Worm (Caenorhabditis elegans) whole organism, young adult: ENCODE measurements around the gene ZK994.6.

Source experiments
- B0261.1 ChIP-seq: sonication (generic microtip); optimal IDR thresholded peaks from 2 replicates; lab custom pipeline; 2016; ENCODE audit warnings: mild to moderate bottlenecking, missing genetic modification characterization, moderate library complexity, missing compliant biosample characterization
- D2030.7 ChIP-seq: fragments of 200-800 bp; sonication (Bioruptor generic); IDR thresholded peaks from 2 replicates; pipeline ENCODE4 v1.3.6; 2022; ENCODE audit warnings: missing genetic modification reagents, missing genetic modification characterization, missing compliant biosample characterization
- F23B12.7 ChIP-seq: sonication (generic microtip); optimal IDR thresholded peaks from 2 replicates; lab custom pipeline; 2017; ENCODE audit warnings: missing genetic modification characterization, mild to moderate bottlenecking, missing compliant biosample characterization, antibody characterized with exemption, moderate library complexity; ENCODE audit not compliant: insufficient read depth
- F33H1.4 ChIP-seq: fragments of 200-800 bp; sonication (Bioruptor generic); IDR thresholded peaks from 2 replicates; pipeline ENCODE4 v1.3.6; 2022; ENCODE audit warnings: missing genetic modification reagents, missing genetic modification characterization, missing compliant biosample characterization
- F52B5.7 ChIP-seq: sonication (generic microtip); optimal IDR thresholded peaks from 2 replicates; lab custom pipeline; 2016; ENCODE audit warnings: mild to moderate bottlenecking, missing genetic modification characterization, missing compliant biosample characterization
- Y95B8A.8 ChIP-seq: fragments of 200-800 bp; sonication (Bioruptor generic); IDR thresholded peaks from 2 replicates; pipeline ENCODE4 v1.3.6; 2022; ENCODE audit warnings: missing genetic modification reagents, missing genetic modification characterization, missing compliant biosample characterization
- athp-1 ChIP-seq: sonication (generic microtip); optimal IDR thresholded peaks from 2 replicates; lab custom pipeline; 2017; ENCODE audit warnings: mild to moderate bottlenecking, missing genetic modification characterization, missing compliant biosample characterization
- attf-3 ChIP-seq: fragments of 200-800 bp; sonication (Bioruptor generic); conservative IDR thresholded peaks from 2 replicates; pipeline ENCODE4 v1.3.6; 2022; ENCODE audit warnings: missing genetic modification reagents, missing genetic modification characterization, missing compliant biosample characterization
- attf-5 ChIP-seq: fragments of 200-800 bp; sonication (Bioruptor generic); optimal IDR thresholded peaks from 2 replicates; lab custom pipeline; 2018; ENCODE audit warnings: mild to moderate bottlenecking, missing genetic modification characterization, missing compliant biosample characterization
- attf-6 ChIP-seq: fragments of 200-800 bp; sonication (Bioruptor generic); IDR thresholded peaks from 2 replicates; pipeline ENCODE4 v1.3.6; 2022; ENCODE audit warnings: missing genetic modification reagents, missing genetic modification characterization, missing compliant biosample characterization
- bed-1 ChIP-seq: fragments of 200-800 bp; sonication (Bioruptor generic); IDR thresholded peaks from 2 replicates; pipeline ENCODE4 v1.3.6; 2022; ENCODE audit warnings: missing genetic modification reagents, missing genetic modification characterization, missing compliant biosample characterization
- cebp-1 ChIP-seq, 2 experiments: fragments of 200-800 bp in 1 of 2; sonication (Bioruptor generic) in 1 of 2; sonication (generic microtip) in 1 of 2; IDR thresholded peaks in 1 of 2; optimal IDR thresholded peaks in 1 of 2; 2 replicates each; pipeline versions ENCODE4 v1.3.6 to Lab custom; 2017 to 2022; ENCODE audit warnings: missing compliant biosample characterization in 2 of 2, missing genetic modification characterization in 2 of 2, mild to moderate bottlenecking in 1 of 2, missing genetic modification reagents in 1 of 2, moderate library complexity in 1 of 2
- ceh-100 ChIP-seq: fragments of 200-800 bp; sonication (Bioruptor generic); IDR thresholded peaks from 2 replicates; pipeline ENCODE4 v1.3.6; 2022; ENCODE audit warnings: missing genetic modification reagents, missing genetic modification characterization, missing compliant biosample characterization
- ceh-91 ChIP-seq: fragments of 200-800 bp; sonication (Bioruptor generic); IDR thresholded peaks from 2 replicates; pipeline ENCODE4 v1.3.6; 2022; ENCODE audit warnings: missing genetic modification reagents, missing genetic modification characterization, missing compliant biosample characterization
- die-1 ChIP-seq: sonication (generic microtip); optimal IDR thresholded peaks from 2 replicates; lab custom pipeline; 2016; ENCODE audit warnings: missing genotype, mild to moderate bottlenecking, missing genetic modification characterization, missing compliant biosample characterization
- dox-1 ChIP-seq: fragments of 200-800 bp; sonication (Bioruptor generic); IDR thresholded peaks from 2 replicates; pipeline ENCODE4 v1.3.6; 2022; ENCODE audit warnings: missing genetic modification reagents, missing genetic modification characterization, missing compliant biosample characterization
- egl-44 ChIP-seq: fragments of 200-800 bp; sonication (Bioruptor generic); IDR thresholded peaks from 2 replicates; pipeline ENCODE4 v1.3.6; 2022; ENCODE audit warnings: missing genetic modification reagents, missing genetic modification characterization, missing compliant biosample characterization
- him-1 ChIP-seq: sonication (generic microtip); optimal IDR thresholded peaks from 2 replicates; lab custom pipeline; 2016; ENCODE audit warnings: missing genotype, missing genetic modification reagents, missing genetic modification characterization, missing compliant biosample characterization
- hmg-1.2 ChIP-seq: fragments of 200-800 bp; sonication (Bioruptor generic); IDR thresholded peaks from 2 replicates; pipeline ENCODE4 v1.3.6; 2022; ENCODE audit warnings: missing genetic modification reagents, missing genetic modification characterization, missing compliant biosample characterization
- hsf-1 ChIP-seq: fragments of 200-800 bp; sonication (Bioruptor generic); IDR thresholded peaks from 2 replicates; pipeline ENCODE4 v1.3.6; 2022; ENCODE audit warnings: missing genetic modification reagents, missing genetic modification characterization, missing compliant biosample characterization
- lag-1 ChIP-seq: fragments of 200-800 bp; sonication (Bioruptor generic); IDR thresholded peaks from 2 replicates; pipeline ENCODE4 v1.3.6; 2022; ENCODE audit warnings: missing genetic modification reagents, missing genetic modification characterization, missing compliant biosample characterization
- let-607 ChIP-seq, 2 experiments: fragments of 200-800 bp in 1 of 2; sonication (Bioruptor generic) in 1 of 2; sonication (generic microtip) in 1 of 2; optimal IDR thresholded peaks; 2 replicates each; lab custom pipeline; 2016 to 2018; ENCODE audit warnings: mild to moderate bottlenecking in 2 of 2, missing compliant biosample characterization in 2 of 2, missing genetic modification characterization in 2 of 2, moderate library complexity in 2 of 2, missing genotype in 1 of 2
- lin-26 ChIP-seq: fragments of 200-800 bp; sonication (Bioruptor generic); IDR thresholded peaks from 2 replicates; pipeline ENCODE4 v1.3.6; 2022; ENCODE audit warnings: missing genetic modification reagents, missing genetic modification characterization, missing compliant biosample characterization
- lin-54 ChIP-seq: fragments of 200-800 bp; sonication (Bioruptor generic); optimal IDR thresholded peaks from 2 replicates; lab custom pipeline; 2018; ENCODE audit warnings: mild to moderate bottlenecking, missing genetic modification characterization, missing compliant biosample characterization
- lsl-1 ChIP-seq: fragments of 200-800 bp; sonication (Bioruptor generic); optimal IDR thresholded peaks from 2 replicates; lab custom pipeline; 2018; ENCODE audit warnings: mild to moderate bottlenecking, missing genetic modification characterization, moderate library complexity, missing compliant biosample characterization
- madf-6 ChIP-seq: fragments of 200-800 bp; sonication (Bioruptor generic); IDR thresholded peaks from 2 replicates; pipeline ENCODE4 v1.3.6; 2022; ENCODE audit warnings: missing genetic modification reagents, missing genetic modification characterization, missing compliant biosample characterization
- madf-8 ChIP-seq: fragments of 200-800 bp; sonication (Bioruptor generic); conservative IDR thresholded peaks from 2 replicates; pipeline ENCODE4 v1.3.6; 2022; ENCODE audit warnings: missing genetic modification reagents, missing genetic modification characterization, missing compliant biosample characterization
- mel-28 ChIP-seq: sonication (generic microtip); optimal IDR thresholded peaks from 2 replicates; lab custom pipeline; 2016; ENCODE audit warnings: borderline replicate concordance, mild to moderate bottlenecking, missing genetic modification characterization, missing compliant biosample characterization
- mxl-1 ChIP-seq: sonication (generic microtip); optimal IDR thresholded peaks from 2 replicates; lab custom pipeline; 2016; ENCODE audit warnings: missing genetic modification characterization, missing compliant biosample characterization
- nfyb-1 ChIP-seq: fragments of 200-800 bp; sonication (Bioruptor generic); IDR thresholded peaks from 2 replicates; pipeline ENCODE4 v1.3.6; 2022; ENCODE audit warnings: missing genetic modification reagents, missing genetic modification characterization, missing compliant biosample characterization
- nhr-80 ChIP-seq: sonication (generic microtip); optimal IDR thresholded peaks from 2 replicates; lab custom pipeline; 2016; ENCODE audit warnings: missing genetic modification characterization, missing compliant biosample characterization
- nhr-90 ChIP-seq: sonication (generic microtip); optimal IDR thresholded peaks from 2 replicates; lab custom pipeline; 2016; ENCODE audit warnings: missing genotype, mild to moderate bottlenecking, missing genetic modification characterization, missing compliant biosample characterization
- rcor-1 ChIP-seq: fragments of 200-800 bp; sonication (Bioruptor generic); IDR thresholded peaks from 2 replicates; pipeline ENCODE4 v1.3.6; 2022; ENCODE audit warnings: missing genetic modification reagents, missing genetic modification characterization, missing compliant biosample characterization
- repo-1 ChIP-seq: sonication (generic microtip); optimal IDR thresholded peaks from 2 replicates; lab custom pipeline; 2017; ENCODE audit warnings: mild to moderate bottlenecking, missing genetic modification characterization, missing compliant biosample characterization
- rpc-1 ChIP-seq, 2 experiments: fragments of 150-350 bp in 1 of 2; sonication (generic microtip) in 1 of 2; optimal IDR thresholded peaks; 2 replicates each; lab custom pipeline; 2014 to 2018; ENCODE audit warnings: missing biosample characterization in 1 of 2, missing genetic modification characterization in 1 of 2, missing genetic modification reagents in 1 of 2, missing genotype in 1 of 2
- snpc-1.3 ChIP-seq: sonication (generic microtip); optimal IDR thresholded peaks from 2 replicates; lab custom pipeline; 2017; ENCODE audit warnings: missing genetic modification characterization, mild to moderate bottlenecking, missing compliant biosample characterization, antibody characterized with exemption, moderate library complexity, missing genotype, missing genetic modification reagents; ENCODE audit not compliant: insufficient read depth
- snpc-3.4 ChIP-seq: sonication (generic microtip); optimal IDR thresholded peaks from 2 replicates; lab custom pipeline; 2017; ENCODE audit warnings: missing genetic modification characterization, mild to moderate bottlenecking, missing compliant biosample characterization, antibody characterized with exemption, moderate library complexity, missing genotype, missing genetic modification reagents
- snpc-4 ChIP-seq, 5 experiments: fragments of 150-350 bp in 1 of 5; sonication (generic microtip) in 4 of 5; optimal IDR thresholded peaks; 2 replicates each; lab custom pipeline; 2014 to 2018; ENCODE audit warnings: missing genetic modification characterization in 5 of 5, missing biosample characterization in 3 of 5, antibody characterized with exemption in 2 of 5, mild to moderate bottlenecking in 2 of 5, missing compliant biosample characterization in 2 of 5, missing genotype in 2 of 5, moderate library complexity in 2 of 5, missing genetic modification reagents in 1 of 5
- sptf-2 ChIP-seq: fragments of 200-800 bp; sonication (Bioruptor generic); optimal IDR thresholded peaks from 2 replicates; lab custom pipeline; 2018; ENCODE audit warnings: mild to moderate bottlenecking, missing genetic modification characterization, missing compliant biosample characterization
- tbx-9 ChIP-seq: sonication (generic microtip); optimal IDR thresholded peaks from 2 replicates; lab custom pipeline; 2016; ENCODE audit warnings: borderline replicate concordance, missing genetic modification characterization, inconsistent platforms, missing compliant biosample characterization
- tlf-1 ChIP-seq: fragments of 200-800 bp; sonication (Bioruptor generic); optimal IDR thresholded peaks from 2 replicates; lab custom pipeline; 2018; ENCODE audit warnings: mild to moderate bottlenecking, missing genetic modification characterization, missing compliant biosample characterization
- ztf-18 ChIP-seq: sonication (generic microtip); optimal IDR thresholded peaks from 2 replicates; lab custom pipeline; 2016; ENCODE audit warnings: missing genotype, mild to moderate bottlenecking, missing genetic modification characterization, missing compliant biosample characterization
- ztf-22 ChIP-seq: fragments of 200-800 bp; sonication (Bioruptor generic); optimal IDR thresholded peaks from 2 replicates; lab custom pipeline; 2018; ENCODE audit warnings: mild to moderate bottlenecking, missing genetic modification characterization, moderate library complexity, missing compliant biosample characterization
- ztf-25 ChIP-seq: fragments of 200-800 bp; sonication (Bioruptor generic); IDR thresholded peaks from 2 replicates; pipeline ENCODE4 v1.3.6; 2022; ENCODE audit warnings: missing genetic modification reagents, missing genetic modification characterization, missing compliant biosample characterization
- ztf-26 ChIP-seq: sonication (generic microtip); optimal IDR thresholded peaks from 2 replicates; lab custom pipeline; 2017; ENCODE audit warnings: missing genetic modification characterization, missing compliant biosample characterization
- ztf-6 ChIP-seq: fragments of 200-800 bp; sonication (Bioruptor generic); IDR thresholded peaks from 2 replicates; pipeline ENCODE4 v1.3.6; 2022; ENCODE audit warnings: missing genetic modification reagents, missing genetic modification characterization, missing compliant biosample characterization

Gene ZK994.6

DNA sequence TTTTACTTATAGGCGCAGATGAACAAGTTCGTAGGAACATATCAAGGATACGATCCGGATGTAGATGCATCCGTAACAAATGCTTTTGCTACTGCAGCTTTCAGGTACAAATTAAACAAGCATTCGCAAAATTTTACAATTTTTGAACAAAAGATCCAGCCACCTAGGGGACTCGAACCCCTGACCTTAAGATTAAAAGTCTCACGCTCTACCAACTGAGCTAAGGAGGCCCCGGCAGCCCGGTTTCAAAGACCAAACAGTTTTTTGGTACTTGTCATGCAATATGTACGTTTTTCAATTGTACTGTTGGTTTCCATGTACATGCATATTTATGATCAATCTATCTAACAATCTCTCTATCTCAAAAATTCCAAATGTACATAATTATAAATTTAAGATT, 7.8 kb downstream of the ZK994.6 start:
- no peak for TF ChIP-seq tbx-9 (tag; lab: Kevin White, UChicago)
- TF ChIP-seq lin-26 (GFP tag; lab: Robert Waterston, UW): peak; percentile 97
- TF ChIP-seq snpc-3.4 (tag; lab: Kevin White, UChicago): peak; percentile 24
- 0 out of 2 replicates have a peak, but pooled peaks have one; percentile 13 for TF ChIP-seq F33H1.4
- TF ChIP-seq madf-6: peak; percentile 51; the same call in 1 of the 2 replicates
- TF ChIP-seq ztf-6: no peak
- peak; percentile 56 for TF ChIP-seq mxl-1 (tag; lab: Kevin White, UChicago)
- TF ChIP-seq F52B5.7 (tag; lab: Kevin White, UChicago): no peak
- peak; percentile 55 for TF ChIP-seq sptf-2 (GFP tag; lab: Kevin White, UChicago)
- no peak for TF ChIP-seq ceh-100 (GFP tag; lab: Robert Waterston, UW)
- no peak for TF ChIP-seq ceh-91 (GFP tag; lab: Robert Waterston, UW)
- peak; percentile 71 for TF ChIP-seq dox-1
- TF ChIP-seq lsl-1 (GFP tag; lab: Kevin White, UChicago): peak; percentile 43
- TF ChIP-seq attf-5: peak; percentile 29
- TF ChIP-seq rcor-1 (GFP tag; lab: Robert Waterston, UW): peak; percentile 36; the same call in 1 of the 2 replicates
- TF ChIP-seq nhr-80 (tag; lab: Kevin White, UChicago): no peak
- no peak for TF ChIP-seq lag-1 (GFP tag; lab: Robert Waterston, UW)
- TF ChIP-seq rpc-1 (optimal IDR thresholded peaks at IDR 0.05; lab: Kevin White, UChicago): peak; percentile 55
- TF ChIP-seq rpc-1 (tag; optimal IDR thresholded peaks at IDR 0.05; lab: Kevin White, UChicago): peak; percentile 83
- TF ChIP-seq bed-1 (GFP tag; lab: Robert Waterston, UW): no peak
- TF ChIP-seq ztf-22: peak; percentile 8
- no peak for TF ChIP-seq cebp-1 (GFP tag; IDR thresholded peaks at IDR 0.05; lab: Robert Waterston, UW)
- TF ChIP-seq cebp-1 (tag; optimal IDR thresholded peaks at IDR 0.05; lab: Kevin White, UChicago): peak; percentile 30
- TF ChIP-seq mel-28 (tag; lab: Kevin White, UChicago): no peak
- TF ChIP-seq F23B12.7 (tag; lab: Kevin White, UChicago): no peak
- 0 out of 2 replicates have a peak, but pooled peaks have one; percentile 40 for TF ChIP-seq Y95B8A.8
- no peak for TF ChIP-seq madf-8 (GFP tag; lab: Robert Waterston, UW)
- TF ChIP-seq B0261.1 (tag; lab: Kevin White, UChicago): peak; percentile 67
- TF ChIP-seq nfyb-1: no peak
- TF ChIP-seq athp-1 (tag; lab: Kevin White, UChicago): peak; percentile 21
- no peak for TF ChIP-seq repo-1 (tag; lab: Kevin White, UChicago)
- TF ChIP-seq ztf-25 (GFP tag; lab: Robert Waterston, UW): 0 out of 2 replicates have a peak, but pooled peaks have one; percentile 59
- peak; percentile 77 for TF ChIP-seq snpc-4 (GFP tag; optimal IDR thresholded peaks at IDR 0.05; lab: Kevin White, UChicago)
- TF ChIP-seq snpc-4 (tag; optimal IDR thresholded peaks at IDR 0.05; lab: Kevin White, UChicago): peak in 3 of 4 experiments; percentile 72 to 92 (median 85)
- TF ChIP-seq snpc-1.3: peak; percentile 19
- TF ChIP-seq hmg-1.2 (GFP tag; lab: Robert Waterston, UW): peak; percentile 60
- TF ChIP-seq nhr-90: peak; percentile 71
- peak; percentile 76; the same call in 1 of the 2 replicates for TF ChIP-seq egl-44 (GFP tag; lab: Robert Waterston, UW)
- no peak for TF ChIP-seq tlf-1
- no peak for TF ChIP-seq attf-6
- no peak for TF ChIP-seq attf-3
- TF ChIP-seq hsf-1 (GFP tag; lab: Robert Waterston, UW): peak; percentile 50; the same call in 1 of the 2 replicates
- TF ChIP-seq let-607 (tag; optimal IDR thresholded peaks at IDR 0.05; lab: Kevin White, UChicago): peak in 1 of 2 experiments; percentile 9
- TF ChIP-seq ztf-26 (tag; lab: Kevin White, UChicago): no peak
- TF ChIP-seq ztf-18 (tag; lab: Kevin White, UChicago): peak; percentile 67
- peak; percentile 77 for TF ChIP-seq die-1
- peak; percentile 75 for TF ChIP-seq him-1 (tag; lab: Kevin White, UChicago)
- peak; percentile 12 for TF ChIP-seq lin-54 (GFP tag; lab: Kevin White, UChicago)
- peak; percentile 68 for TF ChIP-seq D2030.7 (GFP tag; lab: Robert Waterston, UW)
